Worm (Caenorhabditis elegans): ENCODE measurements around the gene srd-35.

The srd-35 gene

DNA sequence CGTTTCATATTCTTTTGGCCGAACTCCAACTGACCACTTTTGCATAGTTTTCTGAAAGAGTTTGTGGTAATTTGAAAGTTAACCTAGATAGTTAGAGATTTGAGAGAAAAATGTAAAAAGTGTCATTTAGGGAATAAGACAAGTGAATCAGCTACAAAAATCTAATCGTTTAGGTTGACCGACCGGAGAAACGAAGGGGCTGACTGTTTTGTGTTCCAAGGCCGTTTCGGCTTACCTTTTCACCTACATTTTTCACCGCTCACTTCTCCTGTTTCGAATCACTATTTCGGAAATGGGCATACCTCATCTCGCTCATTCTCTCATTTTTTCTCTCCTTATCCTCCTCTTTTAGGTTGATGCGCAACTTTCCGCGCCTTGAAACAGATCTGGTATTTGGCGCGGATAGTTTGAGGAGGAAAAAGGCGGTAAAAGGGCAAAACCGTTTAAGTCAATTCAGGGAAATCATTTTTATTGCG is 3.1 kb upstream of the srd-35 start, which contains the start of gene mpst-7:
mpst-7 (minus strand) TSS at position 51 of the 476 bp plus-strand sequence.
- TF ChIP-seq mdl-1 (tag; optimal IDR thresholded peaks at IDR 0.05) (no peak), unc-62 (GFP tag; optimal IDR thresholded peaks at IDR 0.05 in 1 of 2) (peak in 1 of 2 experiments; percentile 25), unc-62 (tag; optimal IDR thresholded peaks at IDR 0.05) (no peak), madf-9 (GFP tag; conservative IDR thresholded peaks at IDR 0.05) (no peak), nhr-76 (tag; optimal IDR thresholded peaks at IDR 0.05) (no peak), nhr-28 (tag; optimal IDR thresholded peaks at IDR 0.05) (peak; percentile 12), nhr-102 (tag; optimal IDR thresholded peaks at IDR 0.05) (no peak), lin-1 (GFP tag; IDR thresholded peaks at IDR 0.05) (no peak), mdt-29 (GFP tag; IDR thresholded peaks at IDR 0.05) (no peak)

DNA sequence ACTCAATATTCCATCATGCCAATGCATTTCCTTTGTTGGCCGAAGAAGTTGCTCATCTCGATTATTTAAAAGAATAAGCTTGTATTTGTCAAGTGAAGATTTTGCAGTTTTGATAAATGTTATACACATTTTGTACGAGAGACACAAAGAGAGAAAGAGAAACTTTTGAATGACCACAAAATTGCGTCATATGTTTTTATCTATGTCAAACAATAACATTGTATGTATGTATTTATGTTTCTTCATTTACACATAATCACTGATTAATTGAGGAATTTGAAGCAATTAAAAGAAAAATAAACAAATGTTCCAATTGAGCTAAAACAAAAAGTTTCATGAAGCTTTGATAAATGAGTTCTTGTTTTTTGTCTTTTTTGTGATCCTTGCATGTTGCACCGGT is 984 bp upstream of the srd-35 start, which contains the start of gene hrg-9:
hrg-9 (minus strand) TSS at position 152 of the 400 bp plus-strand sequence.
- peak; percentile 95 for TF ChIP-seq ztf-7 (tag; optimal IDR thresholded peaks at IDR 0.05)
- TF ChIP-seq hlh-30 (tag; optimal IDR thresholded peaks at IDR 0.05; ENCODE audit: insufficient read depth), result peak; percentile 38
- TF ChIP-seq nhr-28 (tag; optimal IDR thresholded peaks at IDR 0.05), result peak; percentile 37
- TF ChIP-seq lin-38 (GFP tag; IDR thresholded peaks at IDR 0.05), result no peak
- no peak for TF ChIP-seq duxl-1 (tag; optimal IDR thresholded peaks at IDR 0.05; ENCODE audit: poor library complexity)
- TF ChIP-seq lin-39 (tag; optimal IDR thresholded peaks at IDR 0.05), result no peak
- no peak for TF ChIP-seq Y75B8A.6 (GFP tag; IDR thresholded peaks at IDR 0.05)
- peak in 1 of 2 experiments; percentile 28 for TF ChIP-seq lsy-2 (tag; optimal IDR thresholded peaks at IDR 0.05)
- no peak for TF ChIP-seq daf-8 (GFP tag; IDR thresholded peaks at IDR 0.05)
- no peak for TF ChIP-seq egl-43 (GFP tag; IDR thresholded peaks at IDR 0.05)
- TF ChIP-seq F49E8.2 (tag; optimal IDR thresholded peaks at IDR 0.05; ENCODE audit: borderline replicate concordance), result no peak
- no peak for TF ChIP-seq T26A8.4 (GFP tag; IDR thresholded peaks at IDR 0.05)
- no peak for TF ChIP-seq ama-1 (optimal IDR thresholded peaks at IDR 0.05)
- no peak for TF ChIP-seq unc-130 (GFP tag; optimal IDR thresholded peaks at IDR 0.05)
- TF ChIP-seq daf-16 (GFP tag; optimal IDR thresholded peaks at IDR 0.05), result peak in 1 of 2 experiments; percentile 47
- TF ChIP-seq daf-16 (tag; optimal IDR thresholded peaks at IDR 0.05), result peak; percentile 23
- TF ChIP-seq vab-7 (GFP tag; IDR thresholded peaks at IDR 0.05), result no peak
- peak; percentile 52 for TF ChIP-seq dve-1 (tag; optimal IDR thresholded peaks at IDR 0.05; ENCODE audit: insufficient read depth)

DNA sequence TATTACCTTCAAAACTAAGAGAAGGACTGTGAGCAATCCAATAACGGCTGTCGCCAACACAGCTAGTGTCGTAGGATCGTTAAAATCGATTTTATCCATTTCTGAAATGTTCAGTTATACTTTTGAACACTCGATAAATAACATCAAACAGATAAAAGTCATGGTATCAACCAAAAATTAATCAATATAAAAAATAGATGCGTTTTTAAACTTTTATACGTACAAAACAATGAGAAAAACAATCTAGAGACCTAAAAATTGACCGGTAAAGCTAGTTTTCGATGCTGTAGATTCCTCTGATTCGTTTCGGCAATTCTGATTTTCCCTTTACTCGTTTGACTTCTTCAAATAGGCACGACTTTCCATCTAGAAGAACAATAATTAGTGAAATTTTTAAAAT is 2.9 kb downstream of the srd-35 start, which contains the start of gene R186.3:
R186.3 (minus strand) TSS at position 101 of the 400 bp plus-strand sequence.
- TF ChIP-seq ama-1 (optimal IDR thresholded peaks at IDR 0.05) (no peak), cey-2 (tag; optimal IDR thresholded peaks at IDR 0.05; ENCODE audit: borderline replicate concordance, insufficient read depth) (no peak), sdz-12 (GFP tag; optimal IDR thresholded peaks at IDR 0.05) (no peak), pqm-1 (tag; optimal IDR thresholded peaks at IDR 0.05) (no peak)

DNA sequence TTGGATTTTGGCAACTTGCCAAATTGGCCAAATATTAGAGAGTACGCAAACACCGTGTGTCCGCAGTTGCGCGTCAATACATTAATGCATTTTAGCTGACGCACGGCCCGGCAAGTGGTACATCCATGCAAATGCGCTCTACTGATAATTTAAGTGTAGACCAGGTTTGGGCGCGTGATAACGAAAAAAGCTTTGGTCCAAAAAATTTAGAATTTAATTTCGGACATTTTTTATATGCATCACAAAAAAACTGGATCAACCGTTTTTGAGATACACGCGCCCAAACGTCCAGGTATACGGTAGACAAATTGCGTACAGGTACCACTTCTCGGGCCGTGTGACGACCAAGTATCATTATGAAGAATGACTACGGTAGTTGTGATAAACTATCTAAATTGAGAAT is 3.8 kb downstream of the srd-35 start, which contains the start of gene R186.8:
R186.8 (minus strand) TSS at position 58 of the 403 bp plus-strand sequence.
- TF ChIP-seq nhr-102 (tag; optimal IDR thresholded peaks at IDR 0.05) (peak; percentile 58), madf-9 (GFP tag; conservative IDR thresholded peaks at IDR 0.05) (peak; percentile 70; the same call in 1 of the 2 replicates), lin-38 (GFP tag; IDR thresholded peaks at IDR 0.05) (peak; percentile 99), saeg-2 (GFP tag; IDR thresholded peaks at IDR 0.05) (0 out of 2 replicates have a peak, but pooled peaks have one; percentile 14), mxl-2 (GFP tag; conservative IDR thresholded peaks at IDR 0.05) (peak; percentile 62), hlh-11 (tag; optimal IDR thresholded peaks at IDR 0.05) (peak; percentile 79), madf-5 (GFP tag; IDR thresholded peaks at IDR 0.05) (peak in 1 of 2 experiments; percentile 48; a peak in 1 of 4 replicates), tra-1 (GFP tag; IDR thresholded peaks at IDR 0.05) (peak; percentile 85), unc-130 (GFP tag; optimal IDR thresholded peaks at IDR 0.05) (peak; percentile 66), lin-29 (GFP tag; IDR thresholded peaks at IDR 0.05) (peak; percentile 70), hlh-30 (tag; optimal IDR thresholded peaks at IDR 0.05; ENCODE audit: insufficient read depth) (peak; percentile 43), lsy-2 (tag; optimal IDR thresholded peaks at IDR 0.05) (peak in 1 of 2 experiments; percentile 93), mxl-3 (GFP tag; optimal IDR thresholded peaks at IDR 0.05) (peak; percentile 44), lim-7 (GFP tag; IDR thresholded peaks at IDR 0.05) (0 out of 2 replicates have a peak, but pooled peaks have one; percentile 10), Y75B8A.6 (GFP tag; IDR thresholded peaks at IDR 0.05) (peak; percentile 45; the same call in 1 of the 2 replicates), ceh-44 (GFP tag; IDR thresholded peaks at IDR 0.05) (peak; percentile 84), spr-1 (tag; optimal IDR thresholded peaks at IDR 0.05) (peak; percentile 47), D1046.2 (GFP tag; IDR thresholded peaks at IDR 0.05) (0 out of 2 replicates have a peak, but pooled peaks have one; percentile 41), nhr-48 (tag; optimal IDR thresholded peaks at IDR 0.05) (peak; percentile 60), dve-1 (tag; optimal IDR thresholded peaks at IDR 0.05; ENCODE audit: insufficient read depth) (peak; percentile 53), dpl-1 (GFP tag; optimal IDR thresholded peaks at IDR 0.05) (peak; percentile 58), dmd-6 (GFP tag; IDR thresholded peaks at IDR 0.05) (peak; percentile 94), hmg-1.1 (GFP tag; IDR thresholded peaks at IDR 0.05) (peak; percentile 86)

All from whole organism, L4 larva.